Fruit fly (Drosophila melanogaster) whole organism, embryonic: Measurements from ENCODE around the gene Mms19.

Experiments used
- Atf-2 ChIP-seq: fragments of 200-800 bp; sonication (Bioruptor generic); optimal IDR thresholded peaks from 2 replicates; lab custom pipeline; 2016; ENCODE audit warnings: missing biosample characterization, missing genetic modification characterization
- Atf6 ChIP-seq: fragments of 200-800 bp; sonication (Bioruptor generic); IDR thresholded peaks from 2 replicates; pipeline ENCODE4 v1.3.6; 2022; ENCODE audit warnings: missing biosample characterization, missing genetic modification characterization
- B-H1 ChIP-seq: fragments of 200-800 bp; sonication (Bioruptor generic); IDR thresholded peaks from 3 replicates; pipeline ENCODE4 v1.3.6; 2022; ENCODE audit warnings: missing biosample characterization, missing genetic modification characterization
- B-H2 ChIP-seq: fragments of 200-800 bp; sonication (Bioruptor generic); optimal IDR thresholded peaks from 2 replicates; lab custom pipeline; 2018; ENCODE audit warnings: missing biosample characterization, mild to moderate bottlenecking, missing genetic modification characterization
- Bteb2 ChIP-seq: fragments of 200-800 bp; sonication (Bioruptor generic); optimal IDR thresholded peaks from 2 replicates; lab custom pipeline; 2016; ENCODE audit warnings: missing biosample characterization, missing genetic modification characterization
- CG11085 ChIP-seq: fragments of 200-800 bp; sonication (Bioruptor generic); IDR thresholded peaks from 2 replicates; pipeline ENCODE4 v1.3.6; 2022; ENCODE audit warnings: missing biosample characterization, missing genetic modification characterization
- CG11398 ChIP-seq: fragments of 200-800 bp; sonication (Bioruptor generic); optimal IDR thresholded peaks from 2 replicates; lab custom pipeline; 2016; ENCODE audit warnings: missing biosample characterization, missing genetic modification characterization
- CG11560 ChIP-seq: fragments of 200-800 bp; sonication (Bioruptor generic); IDR thresholded peaks from 3 replicates; pipeline ENCODE4 v1.3.6; 2022; ENCODE audit warnings: missing biosample characterization, missing genetic modification characterization
- CG12391 ChIP-seq: fragments of 200-800 bp; sonication (Bioruptor generic); optimal IDR thresholded peaks from 3 replicates; lab custom pipeline; 2018; ENCODE audit warnings: missing biosample characterization, mild to moderate bottlenecking, missing genetic modification characterization, moderate library complexity
- CG12769 ChIP-seq: fragments of 200-800 bp; sonication (Bioruptor generic); optimal IDR thresholded peaks from 2 replicates; lab custom pipeline; 2019; ENCODE audit warnings: missing biosample characterization, mild to moderate bottlenecking, missing genetic modification characterization, moderate library complexity
- CG15514 ChIP-seq: fragments of 200-800 bp; sonication (Bioruptor generic); optimal IDR thresholded peaks from 3 replicates; lab custom pipeline; 2017; ENCODE audit warnings: missing biosample characterization, missing genetic modification characterization, mild to moderate bottlenecking, moderate library complexity, missing genetic modification reagents
- CG1603 ChIP-seq: fragments of 200-800 bp; sonication (Bioruptor generic); optimal IDR thresholded peaks from 2 replicates; lab custom pipeline; 2019; ENCODE audit warnings: missing biosample characterization, mild to moderate bottlenecking, missing genetic modification characterization, moderate library complexity
- CG16813 ChIP-seq: fragments of 200-800 bp; sonication (Bioruptor generic); IDR thresholded peaks from 3 replicates; pipeline ENCODE4 v1.3.6; 2022; ENCODE audit warnings: missing biosample characterization, missing genetic modification characterization; ENCODE audit not compliant: partially characterized antibody
- CG34376 ChIP-seq: fragments of 200-800 bp; sonication (Bioruptor generic); optimal IDR thresholded peaks from 2 replicates; lab custom pipeline; 2018; ENCODE audit warnings: missing biosample characterization, mild to moderate bottlenecking, missing genetic modification characterization
- CG3847 ChIP-seq: fragments of 200-800 bp; sonication (Bioruptor generic); IDR thresholded peaks from 2 replicates; pipeline ENCODE4 v1.3.6; 2022; ENCODE audit warnings: missing biosample characterization, missing genetic modification characterization
- CG4730 ChIP-seq: fragments of 200-800 bp; sonication (Bioruptor generic); IDR thresholded peaks from 2 replicates; pipeline ENCODE4 v1.3.6; 2022; ENCODE audit warnings: missing biosample characterization, missing genetic modification characterization
- CG4820 ChIP-seq: fragments of 200-800 bp; sonication (Bioruptor generic); optimal IDR thresholded peaks from 3 replicates; lab custom pipeline; 2016; ENCODE audit warnings: missing biosample characterization, missing genetic modification characterization
- CG6254 ChIP-seq: fragments of 200-800 bp; sonication (Bioruptor generic); optimal IDR thresholded peaks from 3 replicates; lab custom pipeline; 2017; ENCODE audit warnings: mild to moderate bottlenecking, missing biosample characterization, missing genetic modification reagents, missing genetic modification characterization
- CG6689 ChIP-seq: fragments of 200-800 bp; sonication (Bioruptor generic); IDR thresholded peaks from 2 replicates; pipeline ENCODE4 v1.3.6; 2022; ENCODE audit warnings: missing biosample characterization, missing genetic modification characterization
- CG6854 ChIP-seq: fragments of 200-800 bp; sonication (Bioruptor generic); optimal IDR thresholded peaks from 3 replicates; lab custom pipeline; 2017; ENCODE audit warnings: missing biosample characterization, mild to moderate bottlenecking, missing genetic modification characterization
- CG7839 ChIP-seq: fragments of 200-800 bp; sonication (Bioruptor generic); optimal IDR thresholded peaks from 3 replicates; lab custom pipeline; 2018; ENCODE audit warnings: missing biosample characterization, mild to moderate bottlenecking, missing genetic modification characterization, moderate library complexity
- CG8281 ChIP-seq: fragments of 200-800 bp; sonication (Bioruptor generic); optimal IDR thresholded peaks from 2 replicates; lab custom pipeline; 2018; ENCODE audit warnings: missing biosample characterization, mild to moderate bottlenecking, missing genetic modification characterization, moderate library complexity
- CG9817 ChIP-seq: fragments of 200-800 bp; sonication (Bioruptor generic); optimal IDR thresholded peaks from 2 replicates; lab custom pipeline; 2018; ENCODE audit warnings: missing biosample characterization, mild to moderate bottlenecking, missing genetic modification characterization, moderate library complexity
- CHES-1-like ChIP-seq: fragments of 200-800 bp; sonication (Bioruptor generic); optimal IDR thresholded peaks from 2 replicates; lab custom pipeline; 2016; ENCODE audit warnings: missing biosample characterization, missing genetic modification characterization
- Deaf1 ChIP-seq: fragments of 200-800 bp; optimal IDR thresholded peaks from 3 replicates; lab custom pipeline; 2019; ENCODE audit warnings: missing biosample characterization, mild to moderate bottlenecking, missing genetic modification characterization, moderate library complexity
- H15 ChIP-seq: fragments of 200-800 bp; sonication (Bioruptor generic); IDR thresholded peaks from 3 replicates; pipeline ENCODE4 v1.3.6; 2022; ENCODE audit warnings: missing biosample characterization, missing genetic modification characterization
- HmgD ChIP-seq: fragments of 200-800 bp; sonication (Bioruptor generic); optimal IDR thresholded peaks from 3 replicates; lab custom pipeline; 2016; ENCODE audit warnings: missing biosample characterization, missing genetic modification characterization
- NC2β ChIP-seq: fragments of 200-800 bp; sonication (Bioruptor generic); optimal IDR thresholded peaks from 2 replicates; lab custom pipeline; 2016; ENCODE audit warnings: missing biosample characterization, missing genetic modification characterization
- Opbp ChIP-seq: fragments of 200-800 bp; sonication (Bioruptor generic); IDR thresholded peaks from 3 replicates; pipeline ENCODE4 v1.3.6; 2022; ENCODE audit warnings: missing biosample characterization, missing genetic modification characterization; ENCODE audit not compliant: partially characterized antibody
- Scr ChIP-seq: fragments of 200-800 bp; sonication (Bioruptor generic); IDR thresholded peaks from 2 replicates; pipeline ENCODE4 v1.3.6; 2022; ENCODE audit warnings: missing biosample characterization, missing genetic modification characterization; ENCODE audit not compliant: partially characterized antibody
- Sin3A ChIP-seq: fragments of >200 bp; optimal IDR thresholded peaks from 2 replicates; lab custom pipeline; 2018
- Sox102F ChIP-seq: fragments of 200-800 bp; sonication (Bioruptor generic); optimal IDR thresholded peaks from 2 replicates; lab custom pipeline; 2018; ENCODE audit warnings: missing biosample characterization, mild to moderate bottlenecking, missing genetic modification characterization, moderate library complexity
- bowl ChIP-seq: fragments of 200-800 bp; sonication (Bioruptor generic); IDR thresholded peaks from 2 replicates; pipeline ENCODE4 v1.3.6; 2022; ENCODE audit warnings: missing biosample characterization, missing genetic modification characterization
- chn ChIP-seq: fragments of 200-800 bp; sonication (Bioruptor generic); optimal IDR thresholded peaks from 2 replicates; lab custom pipeline; 2016; ENCODE audit warnings: missing biosample characterization, missing genetic modification characterization
- esg ChIP-seq: fragments of 200-800 bp; sonication (Bioruptor generic); conservative IDR thresholded peaks from 2 replicates; pipeline ENCODE4 v1.3.6; 2022; ENCODE audit warnings: missing biosample characterization, missing genetic modification characterization
- fd3F ChIP-seq: fragments of 200-800 bp; sonication (Bioruptor generic); optimal IDR thresholded peaks from 2 replicates; lab custom pipeline; 2018; ENCODE audit warnings: missing biosample characterization, mild to moderate bottlenecking, missing genetic modification characterization, moderate library complexity
- fd96Cb ChIP-seq: fragments of 200-800 bp; sonication (Bioruptor generic); optimal IDR thresholded peaks from 2 replicates; lab custom pipeline; 2018; ENCODE audit warnings: missing biosample characterization, mild to moderate bottlenecking, missing genetic modification characterization, moderate library complexity
- gt ChIP-seq: fragments of 200-800 bp; sonication (Bioruptor generic); IDR thresholded peaks from 2 replicates; pipeline ENCODE4 v1.3.6; 2022; ENCODE audit warnings: missing biosample characterization, missing genetic modification characterization
- hb ChIP-seq: fragments of 200-800 bp; sonication (Bioruptor generic); IDR thresholded peaks from 3 replicates; pipeline ENCODE4 v1.3.6; 2022; ENCODE audit warnings: missing biosample characterization, missing genetic modification characterization; ENCODE audit not compliant: partially characterized antibody
- kay ChIP-seq: fragments of 200-800 bp; sonication (Bioruptor generic); optimal IDR thresholded peaks from 2 replicates; lab custom pipeline; 2016; ENCODE audit warnings: missing biosample characterization, missing genetic modification characterization
- peb ChIP-seq: fragments of 200-800 bp; sonication (Bioruptor generic); IDR thresholded peaks from 2 replicates; pipeline ENCODE4 v1.3.6; 2022; ENCODE audit warnings: missing biosample characterization, missing genetic modification characterization
- pita ChIP-seq: fragments of 200-800 bp; sonication (Bioruptor generic); optimal IDR thresholded peaks from 2 replicates; lab custom pipeline; 2017; ENCODE audit warnings: missing biosample characterization, mild to moderate bottlenecking, missing genetic modification characterization
- pros ChIP-seq: fragments of 200-800 bp; sonication (Bioruptor generic); optimal IDR thresholded peaks from 3 replicates; lab custom pipeline; 2019; ENCODE audit warnings: missing biosample characterization, mild to moderate bottlenecking, missing genetic modification characterization, moderate library complexity
- repo ChIP-seq: fragments of 200-800 bp; sonication (Bioruptor generic); optimal IDR thresholded peaks from 2 replicates; lab custom pipeline; 2016; ENCODE audit warnings: missing biosample characterization, missing genetic modification characterization
- row ChIP-seq: fragments of 200-800 bp; sonication (Bioruptor generic); IDR thresholded peaks from 3 replicates; pipeline ENCODE4 v1.3.6; 2022; ENCODE audit warnings: missing biosample characterization, missing genetic modification characterization
- sc ChIP-seq, 3 experiments: fragments of >200 bp in 2 of 3; fragments of 200-800 bp in 1 of 3; sonication (Bioruptor generic) in 1 of 3; optimal IDR thresholded peaks; 2 replicates in 2 of 3; 3 replicates in 1 of 3; lab custom pipeline; 2017; ENCODE audit warnings: mild to moderate bottlenecking in 1 of 3, missing biosample characterization in 1 of 3, missing genetic modification characterization in 1 of 3, missing genetic modification reagents in 1 of 3
- schlank ChIP-seq: fragments of 200-800 bp; sonication (Bioruptor generic); optimal IDR thresholded peaks from 2 replicates; lab custom pipeline; 2018; ENCODE audit warnings: missing biosample characterization, mild to moderate bottlenecking, missing genetic modification characterization
- scrt ChIP-seq: fragments of 200-800 bp; sonication (Bioruptor generic); optimal IDR thresholded peaks from 2 replicates; lab custom pipeline; 2018; ENCODE audit warnings: missing biosample characterization, mild to moderate bottlenecking, missing genetic modification characterization, moderate library complexity
- sim ChIP-seq: fragments of 200-800 bp; sonication (Bioruptor generic); IDR thresholded peaks from 2 replicates; pipeline ENCODE4 v1.3.6; 2022; ENCODE audit warnings: missing biosample characterization, missing genetic modification characterization
- tx ChIP-seq: fragments of 200-800 bp; sonication (Bioruptor generic); optimal IDR thresholded peaks from 2 replicates; lab custom pipeline; 2016; ENCODE audit warnings: missing biosample characterization, missing genetic modification characterization

Mms19 gene

dm6 chr3R:5198302-5198701, 34.0 kb upstream of the Mms19 start (continued):
- TF ChIP-seq CG6689 (peak; percentile 54; the same call in 1 of the 2 replicates), Sox102F (GFP tag; lab: Kevin White, UChicago) (peak; percentile 42), Bteb2 (GFP tag; lab: Kevin White, UChicago) (no peak), Atf6 (GFP tag; lab: Robert Waterston, UW) (peak; percentile 79), CG9817 (tag; lab: Kevin White, UChicago) (peak; percentile 55), CG3847 (peak; percentile 58), chn (peak; percentile 31), NC2β (GFP tag; lab: Kevin White, UChicago) (peak; percentile 22), CHES-1-like (GFP tag; lab: Kevin White, UChicago) (peak; percentile 51), B-H1 (GFP tag; lab: Robert Waterston, UW) (no peak; the same call in 2 of the 3 replicates), CG34376 (GFP tag; lab: Kevin White, UChicago) (no peak), CG11398 (GFP tag; lab: Kevin White, UChicago) (peak; percentile 21), B-H2 (GFP tag; lab: Kevin White, UChicago) (peak; percentile 26), peb (GFP tag; lab: Robert Waterston, UW) (no peak), row (GFP tag; lab: Robert Waterston, UW) (peak; percentile 77), repo (no peak), sim (no peak), kay (GFP tag; lab: Kevin White, UChicago) (no peak), hb (GFP tag; lab: Robert Waterston, UW) (no peak), Scr (no peak), CG11560 (peak; percentile 53; the same call in 1 of the 3 replicates), Opbp (GFP tag; lab: Robert Waterston, UW) (no peak), CG12769 (tag; lab: Kevin White, UChicago) (peak; percentile 87), HmgD (GFP tag; lab: Kevin White, UChicago) (peak; percentile 40), CG7839 (tag; lab: Kevin White, UChicago) (peak; percentile 67), bowl (GFP tag; lab: Robert Waterston, UW) (no peak), pita (GFP tag; lab: Kevin White, UChicago) (no peak), fd96Cb (tag; lab: Kevin White, UChicago) (peak; percentile 21), schlank (peak; percentile 59), CG4820 (GFP tag; lab: Kevin White, UChicago) (no peak), CG6854 (GFP tag; lab: Kevin White, UChicago) (peak; percentile 40), gt (GFP tag; lab: Robert Waterston, UW) (no peak), Sin3A (lab: Kevin White, UChicago) (no peak), tx (GFP tag; lab: Kevin White, UChicago) (no peak), CG12391 (tag; lab: Kevin White, UChicago) (peak; percentile 42), CG15514 (peak; percentile 72), scrt (peak; percentile 55), CG1603 (peak; percentile 53), CG8281 (no peak), CG11085 (GFP tag; lab: Robert Waterston, UW) (no peak; the same call in 1 of the 2 replicates), fd3F (GFP tag; lab: Kevin White, UChicago) (peak; percentile 37), CG16813 (GFP tag; lab: Robert Waterston, UW) (no peak), H15 (GFP tag; lab: Robert Waterston, UW) (0 out of 3 replicates have a peak, but pooled peaks have one; percentile 46), sc (optimal IDR thresholded peaks at IDR 0.05; lab: Kevin White, UChicago) (no peak), sc (GFP tag; optimal IDR thresholded peaks at IDR 0.05; lab: Kevin White, UChicago) (no peak), pros (no peak), esg (GFP tag; lab: Robert Waterston, UW) (peak; percentile 44; the same call in 1 of the 2 replicates), CG6254 (GFP tag; lab: Kevin White, UChicago) (no peak), Atf-2 (GFP tag; lab: Kevin White, UChicago) (no peak), CG4730 (0 out of 2 replicates have a peak, but pooled peaks have one; percentile 4), Deaf1 (tag; lab: Kevin White, UChicago) (peak; percentile 96)
